Worm (Caenorhabditis elegans) whole organism, L2 larva: Measurements from ENCODE around the gene gln-5.

ENCODE experiments used
- C34F6.9 ChIP-seq: fragments of 150-350 bp; optimal IDR thresholded peaks from 2 replicates; lab custom pipeline; 2014; ENCODE audit warnings: missing biosample characterization, missing genetic modification characterization
- Y55F3AM.14 ChIP-seq: fragments of 200-800 bp; sonication (Bioruptor generic); optimal IDR thresholded peaks from 2 replicates; lab custom pipeline; 2018; ENCODE audit warnings: mild to moderate bottlenecking, missing genetic modification characterization, missing compliant biosample characterization
- blmp-1 ChIP-seq: sonication (generic microtip); optimal IDR thresholded peaks from 2 replicates; lab custom pipeline; 2017; ENCODE audit warnings: missing genetic modification characterization, mild to moderate bottlenecking, missing compliant biosample characterization, antibody characterized with exemption, moderate library complexity; ENCODE audit not compliant: insufficient read depth
- ceh-82 ChIP-seq: fragments of 150-350 bp; optimal IDR thresholded peaks from 2 replicates; lab custom pipeline; 2014; ENCODE audit warnings: missing biosample characterization, missing genetic modification characterization
- crh-2 ChIP-seq: sonication (generic microtip); optimal IDR thresholded peaks from 2 replicates; lab custom pipeline; 2017; ENCODE audit warnings: missing biosample characterization, missing genetic modification characterization
- dmd-4 ChIP-seq: sonication (generic microtip); optimal IDR thresholded peaks from 2 replicates; lab custom pipeline; 2017; ENCODE audit warnings: missing biosample characterization, missing genetic modification characterization
- egl-27 ChIP-seq: sonication (generic microtip); optimal IDR thresholded peaks from 3 replicates; lab custom pipeline; 2017; ENCODE audit warnings: missing biosample characterization, missing genetic modification reagents, missing genetic modification characterization
- fos-1 ChIP-seq: fragments of 150-350 bp; optimal IDR thresholded peaks from 2 replicates; lab custom pipeline; 2014; ENCODE audit warnings: missing biosample characterization, missing genetic modification characterization
- gmeb-1 ChIP-seq: fragments of 150-350 bp; optimal IDR thresholded peaks from 2 replicates; lab custom pipeline; 2014; ENCODE audit warnings: missing biosample characterization, missing genetic modification characterization
- lin-11 ChIP-seq: fragments of 150-350 bp; sonication (generic microtip); optimal IDR thresholded peaks from 2 replicates; lab custom pipeline; 2014; ENCODE audit warnings: missing biosample characterization, missing genetic modification characterization, inconsistent platforms, mixed read lengths
- lin-13 ChIP-seq: fragments of 150-350 bp; optimal IDR thresholded peaks from 2 replicates; lab custom pipeline; 2014; ENCODE audit warnings: missing biosample characterization, missing genetic modification reagents, missing genetic modification characterization
- lin-39 ChIP-seq: fragments of 150-350 bp; optimal IDR thresholded peaks from 2 replicates; lab custom pipeline; 2014; ENCODE audit warnings: missing biosample characterization, missing genetic modification reagents, missing genetic modification characterization
- mab-5 ChIP-seq: fragments of 150-350 bp; optimal IDR thresholded peaks from 2 replicates; lab custom pipeline; 2014; ENCODE audit warnings: missing biosample characterization, missing genetic modification characterization
- nhr-10 ChIP-seq: sonication (generic microtip); optimal IDR thresholded peaks from 2 replicates; lab custom pipeline; 2017; ENCODE audit warnings: missing biosample characterization, missing genetic modification characterization
- nhr-12 ChIP-seq: fragments of 150-350 bp; optimal IDR thresholded peaks from 2 replicates; lab custom pipeline; 2014; ENCODE audit warnings: missing biosample characterization, missing genetic modification characterization
- nhr-129 ChIP-seq: fragments of 150-350 bp; optimal IDR thresholded peaks from 2 replicates; lab custom pipeline; 2014; ENCODE audit warnings: missing biosample characterization, missing genetic modification characterization
- nhr-23 ChIP-seq: fragments of 150-350 bp; optimal IDR thresholded peaks from 2 replicates; lab custom pipeline; 2014; ENCODE audit warnings: missing biosample characterization, missing genetic modification reagents, missing genetic modification characterization
- nhr-25 ChIP-seq: fragments of 150-350 bp; sonication (generic microtip); optimal IDR thresholded peaks from 3 replicates; lab custom pipeline; 2014; ENCODE audit warnings: missing biosample characterization, missing genetic modification characterization
- nhr-77 ChIP-seq: fragments of 150-350 bp; optimal IDR thresholded peaks from 2 replicates; lab custom pipeline; 2014; ENCODE audit warnings: missing biosample characterization, missing genetic modification characterization
- sem-4 ChIP-seq: fragments of 150-350 bp; optimal IDR thresholded peaks from 2 replicates; lab custom pipeline; 2014; ENCODE audit warnings: missing biosample characterization, missing genetic modification reagents, missing genetic modification characterization
- sma-9 ChIP-seq, 2 experiments: fragments of 150-350 bp in 1 of 2; sonication (generic microtip) in 1 of 2; optimal IDR thresholded peaks; 2 replicates each; lab custom pipeline; 2014 to 2016; ENCODE audit warnings: missing genetic modification characterization in 2 of 2, mild to moderate bottlenecking in 1 of 2, missing biosample characterization in 1 of 2, missing compliant biosample characterization in 1 of 2, missing genetic modification reagents in 1 of 2, moderate library complexity in 1 of 2
- unc-39 ChIP-seq: fragments of 150-350 bp; optimal IDR thresholded peaks from 2 replicates; lab custom pipeline; 2014; ENCODE audit warnings: missing biosample characterization, missing genetic modification characterization
- unc-55 ChIP-seq: fragments of 150-350 bp; sonication (generic microtip); optimal IDR thresholded peaks from 3 replicates; lab custom pipeline; 2014; ENCODE audit warnings: missing biosample characterization, missing genetic modification reagents, missing genetic modification characterization
- zag-1 ChIP-seq: fragments of 150-350 bp; optimal IDR thresholded peaks from 2 replicates; lab custom pipeline; 2014; ENCODE audit warnings: missing biosample characterization, missing genetic modification characterization
- ztf-1 ChIP-seq: fragments of 200-800 bp; sonication (Bioruptor generic); conservative IDR thresholded peaks from 2 replicates; pipeline ENCODE4 v1.3.6; 2022; ENCODE audit warnings: missing genetic modification characterization, missing compliant biosample characterization
- ztf-11 ChIP-seq: sonication (generic microtip); optimal IDR thresholded peaks from 2 replicates; lab custom pipeline; 2017; ENCODE audit warnings: missing biosample characterization, missing genetic modification characterization

gln-5 gene

ce11 chrIV:17238951-17239350 lies 34.5 kb downstream of the gln-5 start:
- TF ChIP-seq ztf-1 (no peak), unc-55 (no peak), Y55F3AM.14 (GFP tag; lab: Kevin White, UChicago) (no peak), ztf-11 (tag; lab: Kevin White, UChicago) (no peak), dmd-4 (tag; lab: Kevin White, UChicago) (no peak), zag-1 (tag; lab: Kevin White, UChicago) (no peak), egl-27 (tag; lab: Kevin White, UChicago) (no peak), lin-39 (tag; lab: Kevin White, UChicago) (no peak), crh-2 (tag; lab: Kevin White, UChicago) (no peak)
- TF ChIP-seq, all 48 proteins: peak for 0

- no peak for TF ChIP-seq fos-1
Observed at ce11 chrIV:17237029-17237428, 36.4 kb downstream of the gln-5 start.

ce11 chrIV:17233494-17233893 lies 40.0 kb downstream of the gln-5 start:
- TF ChIP-seq C34F6.9 (tag; lab: Kevin White, UChicago) (peak; percentile 3), ztf-11 (tag; lab: Kevin White, UChicago) (no peak), sma-9 (GFP tag; optimal IDR thresholded peaks at IDR 0.05; lab: Kevin White, UChicago) (no peak), sma-9 (tag; optimal IDR thresholded peaks at IDR 0.05; lab: Kevin White, UChicago) (no peak), fos-1 (no peak), blmp-1 (no peak), nhr-129 (no peak), unc-39 (tag; lab: Kevin White, UChicago) (no peak)
- TF ChIP-seq, all 48 proteins: peak for 1

ce11 chrIV:17232899-17233298 lies 40.6 kb downstream of the gln-5 start:
- TF ChIP-seq sem-4 (tag; lab: Kevin White, UChicago) (no peak), unc-55 (no peak), lin-11 (tag; lab: Kevin White, UChicago) (no peak), nhr-129 (no peak), crh-2 (tag; lab: Kevin White, UChicago) (no peak), fos-1 (no peak), lin-13 (no peak), ceh-82 (tag; lab: Kevin White, UChicago) (no peak)

- TF ChIP-seq C34F6.9 (tag; lab: Kevin White, UChicago) (no peak), nhr-23 (tag; lab: Kevin White, UChicago) (no peak), gmeb-1 (tag; lab: Kevin White, UChicago) (no peak), nhr-77 (tag; lab: Kevin White, UChicago) (no peak), lin-13 (no peak)
Observed at ce11 chrIV:17230958-17231357, 42.5 kb downstream of the gln-5 start, which contains the start of gene npr-32. Gene npr-32, minus strand, starts transcription at chrIV:17231058.

- no peak for TF ChIP-seq nhr-25 (tag; lab: Kevin White, UChicago)
- TF ChIP-seq crh-2 (tag; lab: Kevin White, UChicago), result no peak
- no peak for TF ChIP-seq nhr-10 (tag; lab: Kevin White, UChicago)
- no peak for TF ChIP-seq mab-5 (tag; lab: Kevin White, UChicago)
- TF ChIP-seq nhr-12, result no peak
Observed at ce11 chrIV:17223474-17223873, 50.0 kb downstream of the gln-5 start, which contains the start of gene Y116A8B.4. Gene Y116A8B.4, plus strand, starts transcription at chrIV:17223774.
